Fruit fly (Drosophila melanogaster) Kc167 (cell line): Measurements from ENCODE around the gene Kif3C.

Experiments
- h ChIP-seq: fragments of >200 bp; optimal IDR thresholded peaks from 3 replicates; lab custom pipeline; 2018; ENCODE audit warnings: missing external identifiers
- psq ChIP-seq: fragments of >200 bp; optimal IDR thresholded peaks from 2 replicates; lab custom pipeline; 2017; ENCODE audit warnings: missing external identifiers

- TF ChIP-seq psq (no peak), h (no peak)
Observed at dm6 chr4:1182809-1183208, 35.5 kb downstream of the Kif3C start.
